Worm (Caenorhabditis elegans) whole organism, L2 larva: ENCODE measurements around the gene ttm-2.

Source experiments
- C34F6.9 ChIP-seq: fragments of 150-350 bp; optimal IDR thresholded peaks from 2 replicates; lab custom pipeline; 2014; ENCODE audit warnings: missing biosample characterization, missing genetic modification characterization
- ZK546.5 ChIP-seq: sonication (generic microtip); optimal IDR thresholded peaks from 2 replicates; lab custom pipeline; 2017; ENCODE audit warnings: missing biosample characterization, missing genetic modification characterization
- alr-1 ChIP-seq: fragments of 150-350 bp; optimal IDR thresholded peaks from 2 replicates; lab custom pipeline; 2014; ENCODE audit warnings: missing biosample characterization, missing genetic modification characterization
- aly-2 ChIP-seq: fragments of 150-350 bp; optimal IDR thresholded peaks from 2 replicates; lab custom pipeline; 2014; ENCODE audit warnings: missing biosample characterization, missing genetic modification characterization
- ama-1 ChIP-seq: fragments of 150-350 bp; optimal IDR thresholded peaks from 2 replicates; lab custom pipeline; 2018; ENCODE audit warnings: inconsistent platforms
- blmp-1 ChIP-seq: sonication (generic microtip); optimal IDR thresholded peaks from 2 replicates; lab custom pipeline; 2017; ENCODE audit warnings: missing genetic modification characterization, mild to moderate bottlenecking, missing compliant biosample characterization, antibody characterized with exemption, moderate library complexity; ENCODE audit not compliant: insufficient read depth
- ceh-16 ChIP-seq: fragments of 150-350 bp; optimal IDR thresholded peaks from 2 replicates; lab custom pipeline; 2014; ENCODE audit warnings: missing biosample characterization, missing genetic modification characterization
- ceh-82 ChIP-seq: fragments of 150-350 bp; optimal IDR thresholded peaks from 2 replicates; lab custom pipeline; 2014; ENCODE audit warnings: missing biosample characterization, missing genetic modification characterization
- dmd-4 ChIP-seq: sonication (generic microtip); optimal IDR thresholded peaks from 2 replicates; lab custom pipeline; 2017; ENCODE audit warnings: missing biosample characterization, missing genetic modification characterization
- egl-27 ChIP-seq: sonication (generic microtip); optimal IDR thresholded peaks from 3 replicates; lab custom pipeline; 2017; ENCODE audit warnings: missing biosample characterization, missing genetic modification reagents, missing genetic modification characterization
- elt-1 ChIP-seq: fragments of 150-350 bp; optimal IDR thresholded peaks from 2 replicates; lab custom pipeline; 2014; ENCODE audit warnings: missing biosample characterization, missing genetic modification characterization
- elt-3 ChIP-seq: sonication (generic microtip); optimal IDR thresholded peaks from 2 replicates; lab custom pipeline; 2017; ENCODE audit warnings: missing biosample characterization, missing genetic modification characterization
- gmeb-1 ChIP-seq: fragments of 150-350 bp; optimal IDR thresholded peaks from 2 replicates; lab custom pipeline; 2014; ENCODE audit warnings: missing biosample characterization, missing genetic modification characterization
- lin-11 ChIP-seq: fragments of 150-350 bp; sonication (generic microtip); optimal IDR thresholded peaks from 2 replicates; lab custom pipeline; 2014; ENCODE audit warnings: missing biosample characterization, missing genetic modification characterization, inconsistent platforms, mixed read lengths
- lin-13 ChIP-seq: fragments of 150-350 bp; optimal IDR thresholded peaks from 2 replicates; lab custom pipeline; 2014; ENCODE audit warnings: missing biosample characterization, missing genetic modification reagents, missing genetic modification characterization
- lin-39 ChIP-seq: fragments of 150-350 bp; optimal IDR thresholded peaks from 2 replicates; lab custom pipeline; 2014; ENCODE audit warnings: missing biosample characterization, missing genetic modification reagents, missing genetic modification characterization
- lsy-2 ChIP-seq, 2 experiments: fragments of 150-350 bp in 1 of 2; sonication (generic microtip) in 1 of 2; optimal IDR thresholded peaks; 2 replicates each; lab custom pipeline; 2014 to 2017; ENCODE audit warnings: missing biosample characterization in 2 of 2, missing genetic modification characterization in 2 of 2
- mdl-1 ChIP-seq, 2 experiments: fragments of 150-350 bp in 1 of 2; sonication (generic microtip) in 1 of 2; optimal IDR thresholded peaks; 2 replicates each; lab custom pipeline; 2017; ENCODE audit warnings: missing biosample characterization in 2 of 2, missing genetic modification characterization in 2 of 2
- nhr-10 ChIP-seq: sonication (generic microtip); optimal IDR thresholded peaks from 2 replicates; lab custom pipeline; 2017; ENCODE audit warnings: missing biosample characterization, missing genetic modification characterization
- nhr-11 ChIP-seq: fragments of 150-350 bp; optimal IDR thresholded peaks from 2 replicates; lab custom pipeline; 2014; ENCODE audit warnings: missing biosample characterization, missing genetic modification characterization
- nhr-12 ChIP-seq: fragments of 150-350 bp; optimal IDR thresholded peaks from 2 replicates; lab custom pipeline; 2014; ENCODE audit warnings: missing biosample characterization, missing genetic modification characterization
- nhr-129 ChIP-seq: fragments of 150-350 bp; optimal IDR thresholded peaks from 2 replicates; lab custom pipeline; 2014; ENCODE audit warnings: missing biosample characterization, missing genetic modification characterization
- nhr-21 ChIP-seq: fragments of 150-350 bp; optimal IDR thresholded peaks from 2 replicates; lab custom pipeline; 2014; ENCODE audit warnings: missing biosample characterization, missing genetic modification characterization
- nhr-23 ChIP-seq: fragments of 150-350 bp; optimal IDR thresholded peaks from 2 replicates; lab custom pipeline; 2014; ENCODE audit warnings: missing biosample characterization, missing genetic modification reagents, missing genetic modification characterization
- nhr-237 ChIP-seq: fragments of 150-350 bp; optimal IDR thresholded peaks from 2 replicates; lab custom pipeline; 2014; ENCODE audit warnings: missing biosample characterization, missing genetic modification characterization
- nhr-6 ChIP-seq: fragments of 150-350 bp; optimal IDR thresholded peaks from 2 replicates; lab custom pipeline; 2014; ENCODE audit warnings: missing biosample characterization, missing genetic modification characterization
- nhr-77 ChIP-seq: fragments of 150-350 bp; optimal IDR thresholded peaks from 2 replicates; lab custom pipeline; 2014; ENCODE audit warnings: missing biosample characterization, missing genetic modification characterization
- peb-1 ChIP-seq: fragments of 150-350 bp; optimal IDR thresholded peaks from 2 replicates; lab custom pipeline; 2014; ENCODE audit warnings: missing biosample characterization, missing genetic modification characterization
- sem-4 ChIP-seq: fragments of 150-350 bp; optimal IDR thresholded peaks from 2 replicates; lab custom pipeline; 2014; ENCODE audit warnings: missing biosample characterization, missing genetic modification reagents, missing genetic modification characterization
- skn-1 ChIP-seq: sonication (generic microtip); optimal IDR thresholded peaks from 2 replicates; lab custom pipeline; 2017; ENCODE audit warnings: missing biosample characterization, missing genetic modification characterization
- sma-3 ChIP-seq: sonication (generic microtip); optimal IDR thresholded peaks from 2 replicates; lab custom pipeline; 2016; ENCODE audit warnings: missing genetic modification reagents, missing genetic modification characterization, missing compliant biosample characterization
- sma-9 ChIP-seq, 2 experiments: fragments of 150-350 bp in 1 of 2; sonication (generic microtip) in 1 of 2; optimal IDR thresholded peaks; 2 replicates each; lab custom pipeline; 2014 to 2016; ENCODE audit warnings: missing genetic modification characterization in 2 of 2, mild to moderate bottlenecking in 1 of 2, missing biosample characterization in 1 of 2, missing compliant biosample characterization in 1 of 2, missing genetic modification reagents in 1 of 2, moderate library complexity in 1 of 2
- unc-39 ChIP-seq: fragments of 150-350 bp; optimal IDR thresholded peaks from 2 replicates; lab custom pipeline; 2014; ENCODE audit warnings: missing biosample characterization, missing genetic modification characterization
- unc-55 ChIP-seq: fragments of 150-350 bp; sonication (generic microtip); optimal IDR thresholded peaks from 3 replicates; lab custom pipeline; 2014; ENCODE audit warnings: missing biosample characterization, missing genetic modification reagents, missing genetic modification characterization
- unc-62 ChIP-seq: fragments of 150-350 bp; optimal IDR thresholded peaks from 2 replicates; lab custom pipeline; 2014; ENCODE audit warnings: missing biosample characterization, missing genetic modification reagents, missing genetic modification characterization
- zag-1 ChIP-seq: fragments of 150-350 bp; optimal IDR thresholded peaks from 2 replicates; lab custom pipeline; 2014; ENCODE audit warnings: missing biosample characterization, missing genetic modification characterization
- ztf-1 ChIP-seq: fragments of 200-800 bp; sonication (Bioruptor generic); conservative IDR thresholded peaks from 2 replicates; pipeline ENCODE4 v1.3.6; 2022; ENCODE audit warnings: missing genetic modification characterization, missing compliant biosample characterization

Gene ttm-2

ce11 chrII:4728687-4729086 lies 37.5 kb downstream of the ttm-2 start (continued):
- TF ChIP-seq sma-9 (GFP tag; optimal IDR thresholded peaks at IDR 0.05; lab: Kevin White, UChicago) (peak; percentile 65), sma-9 (tag; optimal IDR thresholded peaks at IDR 0.05; lab: Kevin White, UChicago) (no peak), ZK546.5 (tag; lab: Kevin White, UChicago) (no peak), ztf-1 (GFP tag; lab: Robert Waterston, UW) (no peak), nhr-237 (tag; lab: Kevin White, UChicago) (no peak), elt-1 (tag; lab: Kevin White, UChicago) (no peak), peb-1 (tag; lab: Kevin White, UChicago) (no peak), gmeb-1 (no peak), elt-3 (tag; lab: Kevin White, UChicago) (no peak), nhr-11 (tag; lab: Kevin White, UChicago) (no peak), lin-39 (tag; lab: Kevin White, UChicago) (no peak), C34F6.9 (tag; lab: Kevin White, UChicago) (peak; percentile 46), lsy-2 (tag; optimal IDR thresholded peaks at IDR 0.05; lab: Kevin White, UChicago) (peak in 1 of 2 experiments; percentile 61), skn-1 (tag; lab: Kevin White, UChicago) (no peak), nhr-23 (no peak), dmd-4 (tag; lab: Kevin White, UChicago) (no peak), nhr-10 (tag; lab: Kevin White, UChicago) (no peak), alr-1 (tag; lab: Kevin White, UChicago) (no peak), ceh-82 (tag; lab: Kevin White, UChicago) (no peak), zag-1 (tag; lab: Kevin White, UChicago) (no peak), sma-3 (GFP tag; lab: Kevin White, UChicago) (peak; percentile 3), unc-55 (GFP tag; lab: Kevin White, UChicago) (no peak)

- TF ChIP-seq alr-1 (tag; lab: Kevin White, UChicago) (no peak), dmd-4 (tag; lab: Kevin White, UChicago) (no peak), ztf-1 (GFP tag; lab: Robert Waterston, UW) (no peak), nhr-12 (tag; lab: Kevin White, UChicago) (no peak), unc-39 (tag; lab: Kevin White, UChicago) (no peak), nhr-77 (no peak), nhr-23 (no peak), lin-11 (tag; lab: Kevin White, UChicago) (no peak), blmp-1 (tag; lab: Kevin White, UChicago) (no peak), nhr-11 (tag; lab: Kevin White, UChicago) (no peak), nhr-6 (tag; lab: Kevin White, UChicago) (no peak), elt-3 (tag; lab: Kevin White, UChicago) (no peak), nhr-129 (tag; lab: Kevin White, UChicago) (no peak), nhr-21 (tag; lab: Kevin White, UChicago) (no peak), sma-3 (GFP tag; lab: Kevin White, UChicago) (no peak), nhr-10 (tag; lab: Kevin White, UChicago) (no peak), ceh-82 (tag; lab: Kevin White, UChicago) (no peak), zag-1 (tag; lab: Kevin White, UChicago) (no peak)
These were observed 38.4 kb downstream of the ttm-2 start, which contains the start of gene ttr-41 for ce11 chrII:4727769-4728168. ttr-41 (minus strand) TSS chrII:4727869.

- TF ChIP-seq nhr-12 (tag; lab: Kevin White, UChicago) = no peak
- no peak for TF ChIP-seq lsy-2 (tag; optimal IDR thresholded peaks at IDR 0.05; lab: Kevin White, UChicago)
- TF ChIP-seq nhr-10 (tag; lab: Kevin White, UChicago) = no peak
- TF ChIP-seq unc-62 = no peak
- TF ChIP-seq ama-1 (lab: Kevin White, UChicago) = no peak
- no peak for TF ChIP-seq aly-2 (tag; lab: Kevin White, UChicago)
- no peak for TF ChIP-seq sem-4 (tag; lab: Kevin White, UChicago)
- TF ChIP-seq egl-27 (tag; lab: Kevin White, UChicago) = no peak
- no peak for TF ChIP-seq mdl-1 (tag; optimal IDR thresholded peaks at IDR 0.05; lab: Kevin White, UChicago)
- TF ChIP-seq dmd-4 (tag; lab: Kevin White, UChicago) = no peak
- no peak for TF ChIP-seq zag-1 (tag; lab: Kevin White, UChicago)
- no peak for TF ChIP-seq lin-13 (GFP tag; lab: Kevin White, UChicago)
- TF ChIP-seq sma-3 (GFP tag; lab: Kevin White, UChicago) = no peak
- TF ChIP-seq nhr-23 = no peak
- TF ChIP-seq ceh-16 (tag; lab: Kevin White, UChicago) = no peak
- no peak for TF ChIP-seq alr-1 (tag; lab: Kevin White, UChicago)
- no peak for TF ChIP-seq blmp-1 (tag; lab: Kevin White, UChicago)
These were observed 39.3 kb downstream of the ttm-2 start for ce11 chrII:4726750-4727384.
